Fruit fly (Drosophila melanogaster) Kc167 (cell line): ENCODE data around the gene CG14712.

Source experiments
- h ChIP-seq: fragments of >200 bp; optimal IDR thresholded peaks from 3 replicates; lab custom pipeline; 2018; ENCODE audit warnings: missing external identifiers
- insv ChIP-seq: fragments of >200 bp; optimal IDR thresholded peaks from 3 replicates; lab custom pipeline; 2018; ENCODE audit warnings: missing external identifiers
- psq ChIP-seq: fragments of >200 bp; optimal IDR thresholded peaks from 2 replicates; lab custom pipeline; 2017; ENCODE audit warnings: missing external identifiers
- ttk ChIP-seq: sonication (Bioruptor generic); optimal IDR thresholded peaks from 2 replicates; lab custom pipeline; 2017; ENCODE audit warnings: missing external identifiers

dm6 chr3R:11617849-11618248 is 10.7 kb upstream of the CG14712 start:
- TF ChIP-seq ttk (lab: Kevin White, UChicago) (no peak), psq (lab: Kevin White, UChicago) (no peak), h (lab: Kevin White, UChicago) (no peak), insv (no peak)
